In genomic region chrIII:8020823-8021332, ce11 we compare ENCODE assay signal across 4 worm cellular contexts.
TF ChIP-seq lines count a peak whose summit lies in the region.

TSS of gene lin-36 (minus strand) at chrIII:8020873.

TF ChIP-seq in whole organism, L2 larva, 48 proteins besides CTCF, POLR2A, EP300 and RAD21 (continued from another document):
- peak; percentile 73 for TF ChIP-seq sma-3 (GFP tag; optimal IDR thresholded peaks at IDR 0.05; lab: Kevin White, UChicago)
- TF ChIP-seq mab-5 (tag; optimal IDR thresholded peaks at IDR 0.05; lab: Kevin White, UChicago) = peak; percentile 63
- peak; percentile 51 for TF ChIP-seq lin-11 (tag; optimal IDR thresholded peaks at IDR 0.05; lab: Kevin White, UChicago)
- TF ChIP-seq fos-1 (tag; optimal IDR thresholded peaks at IDR 0.05; lab: Kevin White, UChicago) = peak; percentile 72

TF ChIP-seq in whole organism, L4 larva, 104 proteins besides CTCF, POLR2A, EP300 and RAD21 (continued from another document and continues in another):
- TF ChIP-seq F37D6.2 (tag; optimal IDR thresholded peaks at IDR 0.05; lab: Kevin White, UChicago) (peak; percentile 24), fos-1 (tag; optimal IDR thresholded peaks at IDR 0.05; lab: Kevin White, UChicago) (no peak), gei-8 (GFP tag; optimal IDR thresholded peaks at IDR 0.05; lab: Kevin White, UChicago) (no peak), ces-1 (GFP tag; optimal IDR thresholded peaks at IDR 0.05; lab: Kevin White, UChicago) (no peak), snpc-1.2 (GFP tag; IDR thresholded peaks at IDR 0.05; lab: Robert Waterston, UW) (no peak), nhr-6 (tag; optimal IDR thresholded peaks at IDR 0.05; lab: Kevin White, UChicago) (peak; percentile 87), mep-1 (tag; optimal IDR thresholded peaks at IDR 0.05; lab: Kevin White, UChicago) (peak; percentile 79), aha-1 (tag; lab: Kevin White, UChicago) (peak; percentile 6), R02D3.7 (tag; optimal IDR thresholded peaks at IDR 0.05; lab: Kevin White, UChicago) (no peak), lin-29 (GFP tag; IDR thresholded peaks at IDR 0.05; lab: Robert Waterston, UW) (no peak), nhr-111 (GFP tag; optimal IDR thresholded peaks at IDR 0.05; lab: Kevin White, UChicago) (no peak), php-3 (GFP tag; IDR thresholded peaks at IDR 0.05; lab: Robert Waterston, UW) (no peak), nhr-11 (tag; optimal IDR thresholded peaks at IDR 0.05; lab: Kevin White, UChicago) (no peak), tra-1 (GFP tag; IDR thresholded peaks at IDR 0.05; lab: Robert Waterston, UW) (no peak), attf-4 (tag; optimal IDR thresholded peaks at IDR 0.05; lab: Kevin White, UChicago) (no peak), ceh-32 (tag; optimal IDR thresholded peaks at IDR 0.05; lab: Kevin White, UChicago; ENCODE audit: poor library complexity) (no peak), mxl-3 (GFP tag; optimal IDR thresholded peaks at IDR 0.05; lab: Kevin White, UChicago) (peak; percentile 62), T20F7.1 (GFP tag; optimal IDR thresholded peaks at IDR 0.05; lab: Kevin White, UChicago) (no peak), nhr-42 (GFP tag; IDR thresholded peaks at IDR 0.05; lab: Robert Waterston, UW) (0 out of 2 replicates have a peak, but pooled peaks have one; percentile 20), Y105C5A.15 (GFP tag; IDR thresholded peaks at IDR 0.05; lab: Robert Waterston, UW) (no peak), T26A8.4 (GFP tag; IDR thresholded peaks at IDR 0.05; lab: Robert Waterston, UW) (peak; percentile 56), unc-39 (tag; optimal IDR thresholded peaks at IDR 0.05; lab: Kevin White, UChicago) (no peak), skn-1 (tag; optimal IDR thresholded peaks at IDR 0.05; lab: Kevin White, UChicago) (no peak), nhr-237 (tag; optimal IDR thresholded peaks at IDR 0.05; lab: Kevin White, UChicago) (no peak), Y5F2A.4 (GFP tag; optimal IDR thresholded peaks at IDR 0.05; lab: Kevin White, UChicago) (no peak), vab-7 (GFP tag; IDR thresholded peaks at IDR 0.05; lab: Robert Waterston, UW) (0 out of 2 replicates have a peak, but pooled peaks have one; percentile 25), mdt-29 (GFP tag; IDR thresholded peaks at IDR 0.05; lab: Robert Waterston, UW) (0 out of 2 replicates have a peak, but pooled peaks have one; percentile 18), spr-1 (tag; optimal IDR thresholded peaks at IDR 0.05; lab: Kevin White, UChicago) (no peak), saeg-2 (GFP tag; IDR thresholded peaks at IDR 0.05; lab: Robert Waterston, UW) (no peak), cey-2 (tag; optimal IDR thresholded peaks at IDR 0.05; lab: Kevin White, UChicago; ENCODE audit: borderline replicate concordance, insufficient read depth) (no peak), ama-1 (optimal IDR thresholded peaks at IDR 0.05; lab: Kevin White, UChicago) (no peak), hmg-1.1 (GFP tag; IDR thresholded peaks at IDR 0.05; lab: Robert Waterston, UW) (peak; percentile 70), dpl-1 (GFP tag; optimal IDR thresholded peaks at IDR 0.05; lab: Kevin White, UChicago) (peak; percentile 89), lir-3 (tag; optimal IDR thresholded peaks at IDR 0.05; lab: Kevin White, UChicago) (no peak), F49E8.2 (tag; optimal IDR thresholded peaks at IDR 0.05; lab: Kevin White, UChicago; ENCODE audit: borderline replicate concordance) (no peak), fkh-10 (GFP tag; optimal IDR thresholded peaks at IDR 0.05; lab: Kevin White, UChicago) (no peak), mxl-2 (GFP tag; conservative IDR thresholded peaks at IDR 0.05; lab: Robert Waterston, UW) (no peak), ceh-62 (tag; optimal IDR thresholded peaks at IDR 0.05; lab: Kevin White, UChicago) (no peak), egl-27 (tag; optimal IDR thresholded peaks at IDR 0.05; lab: Kevin White, UChicago) (no peak), ztf-11 (tag; optimal IDR thresholded peaks at IDR 0.05; lab: Kevin White, UChicago) (no peak), lsy-2 (tag; optimal IDR thresholded peaks at IDR 0.05; lab: Kevin White, UChicago) (peak in 1 of 2 experiments; percentile 90), lin-15B (tag; optimal IDR thresholded peaks at IDR 0.05; lab: Kevin White, UChicago) (no peak), hlh-30 (tag; optimal IDR thresholded peaks at IDR 0.05; lab: Kevin White, UChicago; ENCODE audit: insufficient read depth) (peak; percentile 78)

TF ChIP-seq in whole organism, late embryonic, 69 proteins besides CTCF, POLR2A, EP300 and RAD21 (continued from another document):
- TF ChIP-seq unc-3 (GFP tag; conservative IDR thresholded peaks at IDR 0.05; lab: Robert Waterston, UW) = no peak
- peak; percentile 25 for TF ChIP-seq unc-3 (tag; optimal IDR thresholded peaks at IDR 0.05; lab: Kevin White, UChicago)
- TF ChIP-seq hlh-30 (tag; optimal IDR thresholded peaks at IDR 0.05; lab: Kevin White, UChicago; ENCODE audit: insufficient read depth) = peak; percentile 79
- peak; percentile 98 for TF ChIP-seq ceh-48 (tag; optimal IDR thresholded peaks at IDR 0.05; lab: Kevin White, UChicago)
- TF ChIP-seq ceh-9 (tag; optimal IDR thresholded peaks at IDR 0.05; lab: Kevin White, UChicago) = no peak
- TF ChIP-seq ceh-30 (tag; optimal IDR thresholded peaks at IDR 0.05; lab: Kevin White, UChicago) = peak; percentile 41
- no peak for TF ChIP-seq sox-2 (GFP tag; IDR thresholded peaks at IDR 0.05; lab: Robert Waterston, UW)
- TF ChIP-seq elt-2 (tag; optimal IDR thresholded peaks at IDR 0.05; lab: Kevin White, UChicago) = peak; percentile 49
- TF ChIP-seq fkh-6 (tag; optimal IDR thresholded peaks at IDR 0.05; lab: Kevin White, UChicago) = no peak
- TF ChIP-seq ceh-31 (tag; optimal IDR thresholded peaks at IDR 0.05; lab: Kevin White, UChicago) = peak; percentile 64

TF ChIP-seq in whole organism, mixed stage, embryonic, 35 proteins besides CTCF, POLR2A, EP300 and RAD21 (continued from another document):
- TF ChIP-seq nhr-237 (tag; optimal IDR thresholded peaks at IDR 0.05; lab: Kevin White, UChicago) = peak; percentile 70
- peak; percentile 24 for TF ChIP-seq ceh-43 (GFP tag; optimal IDR thresholded peaks at IDR 0.05; lab: Kevin White, UChicago)
